Fruit fly (Drosophila melanogaster): ENCODE results near the gene Rbsn-5.

Rbsn-5 gene

DNA sequence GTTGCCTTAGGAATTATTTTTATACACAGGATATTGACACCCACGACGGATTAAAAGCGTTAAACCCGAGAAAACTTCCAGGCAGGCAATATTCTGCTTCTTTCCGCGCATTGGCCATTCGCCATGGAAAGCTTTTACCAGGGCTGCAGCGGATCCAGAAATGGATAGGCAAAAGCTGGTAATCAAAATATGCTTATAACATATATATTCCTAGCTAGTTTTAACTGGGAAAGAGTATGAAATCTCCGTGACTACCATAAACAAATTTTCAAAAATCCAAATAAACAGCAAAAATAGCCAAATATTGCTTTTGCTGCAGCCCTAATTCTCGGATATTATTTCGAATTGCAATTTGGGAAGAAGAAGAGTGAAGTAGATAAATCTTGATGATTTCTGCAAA is at the start of gene Rbsn-5, which contains the start of gene PAPLA1:
Rbsn-5 (plus strand) TSS at position 335 of the 400 bp plus-strand sequence.
PAPLA1 (minus strand) TSS at position 141 of the 400 bp plus-strand sequence.
- TF ChIP-seq psq (optimal IDR thresholded peaks at IDR 0.05) (no peak), Dll (optimal IDR thresholded peaks at IDR 0.05) (no peak), CG8478 (optimal IDR thresholded peaks at IDR 0.05) (no peak), EcR (GFP tag; optimal IDR thresholded peaks at IDR 0.05) (no peak), pan (optimal IDR thresholded peaks at IDR 0.05) (no peak), usp (GFP tag; optimal IDR thresholded peaks at IDR 0.05) (no peak)

DNA sequence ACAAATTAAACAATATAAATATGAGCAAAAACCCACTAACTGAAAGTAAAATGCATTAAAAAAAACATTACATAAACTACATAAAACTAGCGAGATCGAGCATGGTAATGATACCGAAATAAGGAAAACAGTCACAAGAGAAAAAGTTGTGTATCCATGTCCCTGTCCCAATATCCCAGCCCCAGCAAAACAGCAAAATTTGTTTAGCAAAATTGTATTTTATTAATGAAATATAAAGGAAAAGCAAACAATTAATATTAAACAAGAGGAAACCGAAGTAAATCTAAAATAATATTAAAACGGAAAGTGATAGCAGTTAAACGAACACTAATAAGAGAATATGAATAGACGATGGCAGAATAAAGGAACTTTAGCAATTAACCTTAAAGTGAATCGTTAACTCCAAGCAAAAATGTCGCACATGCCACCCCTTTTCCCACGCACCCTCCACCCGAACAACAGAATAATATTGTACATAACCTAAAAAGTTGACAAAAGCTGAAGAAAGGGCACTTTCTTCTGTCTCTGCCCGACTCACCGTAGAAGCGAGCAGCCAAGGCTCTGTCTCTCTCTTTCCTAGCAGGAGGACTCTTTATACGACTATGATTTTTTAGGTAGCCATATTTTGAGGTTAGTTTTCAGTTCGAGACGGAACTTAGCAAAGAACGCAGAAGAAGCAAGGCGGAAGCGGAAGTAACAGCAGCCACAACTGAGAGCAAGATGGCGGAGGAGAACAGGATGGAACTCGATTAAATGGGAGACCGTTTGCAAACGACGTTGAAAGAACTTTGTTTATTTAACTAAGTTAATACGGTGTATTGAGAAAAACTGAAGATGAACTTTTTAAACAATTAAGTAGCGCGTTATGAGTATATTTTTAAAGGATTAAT is 48.8 kb upstream of the Rbsn-5 start:
- TF ChIP-seq EcR (GFP tag; optimal IDR thresholded peaks at IDR 0.05) (no peak), usp (GFP tag; optimal IDR thresholded peaks at IDR 0.05) (no peak), psq (optimal IDR thresholded peaks at IDR 0.05) (no peak), pan (optimal IDR thresholded peaks at IDR 0.05) (no peak), CG8478 (optimal IDR thresholded peaks at IDR 0.05) (no peak), Dll (optimal IDR thresholded peaks at IDR 0.05) (no peak)

DNA sequence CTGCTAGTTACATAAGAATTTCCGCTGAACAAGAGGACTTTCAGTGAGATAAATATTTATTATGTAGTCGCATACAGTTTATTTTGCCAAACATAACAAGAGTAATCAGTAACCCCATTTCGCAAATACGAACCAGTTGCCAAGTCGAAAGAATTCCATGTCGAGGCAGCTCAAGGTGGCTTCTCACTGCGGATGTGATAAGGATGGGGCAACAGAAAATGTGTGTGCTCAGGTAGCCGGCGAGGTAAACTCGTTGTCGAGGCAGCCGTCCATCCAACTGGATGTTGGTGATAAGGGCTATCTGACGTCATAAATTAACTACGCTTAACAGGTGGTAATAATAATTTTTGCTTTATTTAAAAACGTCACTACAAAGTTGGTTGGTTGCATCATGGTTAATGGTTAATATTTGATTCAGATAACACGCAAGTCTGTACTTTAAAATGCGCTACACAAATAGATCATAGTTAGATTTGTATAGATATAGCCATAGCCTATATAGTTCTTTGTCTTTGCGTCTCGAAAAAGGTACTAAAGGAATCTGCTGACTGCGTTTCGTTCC is 42.9 kb upstream of the Rbsn-5 start:
- TF ChIP-seq psq (optimal IDR thresholded peaks at IDR 0.05) (no peak), usp (GFP tag; optimal IDR thresholded peaks at IDR 0.05) (no peak), CG8478 (optimal IDR thresholded peaks at IDR 0.05) (no peak), pan (optimal IDR thresholded peaks at IDR 0.05) (no peak), EcR (GFP tag; optimal IDR thresholded peaks at IDR 0.05) (no peak), Dll (optimal IDR thresholded peaks at IDR 0.05) (no peak)

DNA sequence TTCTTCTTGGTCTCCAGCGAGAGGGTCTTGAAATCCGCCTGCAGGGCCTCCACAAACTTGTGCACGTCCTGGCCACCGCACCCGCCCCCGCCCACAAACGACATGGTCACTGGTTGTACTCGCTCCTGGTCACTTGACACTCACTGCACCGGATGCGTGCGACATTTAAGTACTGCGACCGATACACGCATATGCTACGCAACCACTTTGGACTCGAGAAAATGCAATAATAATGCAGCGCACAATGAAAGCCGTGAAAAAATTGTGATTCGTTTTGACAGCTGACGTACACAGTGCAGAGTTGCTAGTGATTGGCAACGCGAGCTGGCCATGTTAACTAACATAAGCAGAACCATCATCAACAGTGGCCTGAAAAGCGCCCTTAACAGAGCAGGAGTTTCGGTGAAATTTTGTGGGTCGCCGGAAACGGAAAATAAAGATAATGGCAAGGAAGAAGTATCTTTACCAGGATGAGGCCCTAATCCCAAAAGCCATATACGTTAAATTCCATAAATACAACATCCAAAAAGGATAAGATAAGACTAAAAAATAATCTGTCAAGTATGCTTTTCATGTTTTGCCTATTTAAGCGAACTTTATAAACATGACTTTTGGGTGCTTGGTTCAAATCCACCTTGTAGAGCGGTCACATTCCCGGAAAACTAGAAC is 35.8 kb upstream of the Rbsn-5 start, which contains the start of the genes mon2 and CG8673:
mon2 (minus strand) TSS at position 300 of the 669 bp plus-strand sequence.
CG8673 (plus strand) TSS at position 619 of the 669 bp plus-strand sequence.
- no peak for TF ChIP-seq pan (optimal IDR thresholded peaks at IDR 0.05)
- TF ChIP-seq CG8478 (optimal IDR thresholded peaks at IDR 0.05), result no peak
- no peak for TF ChIP-seq usp (GFP tag; optimal IDR thresholded peaks at IDR 0.05)
- no peak for TF ChIP-seq psq (optimal IDR thresholded peaks at IDR 0.05)
- no peak for TF ChIP-seq EcR (GFP tag; optimal IDR thresholded peaks at IDR 0.05)
- no peak for TF ChIP-seq Dll (optimal IDR thresholded peaks at IDR 0.05)

DNA sequence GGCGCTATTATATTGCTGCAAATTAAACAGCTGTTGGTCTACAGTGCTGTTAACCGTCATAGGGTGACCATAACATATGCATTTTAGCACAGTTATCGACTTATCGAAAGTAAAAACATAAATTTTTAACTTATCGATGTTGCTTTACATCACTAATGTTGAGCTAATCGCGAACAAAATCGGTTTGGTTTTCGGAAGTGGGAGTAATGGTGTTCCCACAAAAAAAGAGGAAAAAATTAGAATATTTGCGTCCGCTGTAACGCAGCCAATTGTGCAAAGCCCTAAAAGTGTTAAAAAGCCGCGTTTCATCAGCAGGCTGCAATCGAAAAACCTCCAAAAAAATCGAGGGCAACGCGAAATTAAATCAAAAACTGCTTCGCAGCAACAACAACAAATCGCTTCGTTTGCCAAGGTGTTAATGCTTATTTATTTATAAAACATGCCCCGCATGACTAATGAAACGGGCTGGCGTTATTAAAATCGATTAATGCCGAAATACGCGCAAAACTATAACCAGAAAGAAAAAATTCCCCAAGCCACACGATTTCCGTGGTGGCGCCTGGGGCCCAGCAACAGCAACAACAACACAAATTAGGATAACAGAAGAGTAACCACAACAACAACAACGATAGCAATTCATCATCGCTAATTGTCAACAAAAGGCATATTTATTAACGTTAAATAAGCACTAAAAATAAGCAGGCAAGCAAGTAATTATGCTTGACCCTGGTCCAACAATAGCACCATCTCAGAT is 32.6 kb upstream of the Rbsn-5 start, which contains the start of the genes CG12375 and CG8668:
CG12375 (minus strand) TSS at position 42 of the 754 bp plus-strand sequence.
CG8668 (plus strand) TSS at position 153 of the 754 bp plus-strand sequence.
- TF ChIP-seq Dll (optimal IDR thresholded peaks at IDR 0.05) (no peak), usp (GFP tag; optimal IDR thresholded peaks at IDR 0.05) (no peak), pan (optimal IDR thresholded peaks at IDR 0.05) (no peak), CG8478 (optimal IDR thresholded peaks at IDR 0.05) (no peak), psq (optimal IDR thresholded peaks at IDR 0.05) (no peak), EcR (GFP tag; optimal IDR thresholded peaks at IDR 0.05) (no peak)

DNA sequence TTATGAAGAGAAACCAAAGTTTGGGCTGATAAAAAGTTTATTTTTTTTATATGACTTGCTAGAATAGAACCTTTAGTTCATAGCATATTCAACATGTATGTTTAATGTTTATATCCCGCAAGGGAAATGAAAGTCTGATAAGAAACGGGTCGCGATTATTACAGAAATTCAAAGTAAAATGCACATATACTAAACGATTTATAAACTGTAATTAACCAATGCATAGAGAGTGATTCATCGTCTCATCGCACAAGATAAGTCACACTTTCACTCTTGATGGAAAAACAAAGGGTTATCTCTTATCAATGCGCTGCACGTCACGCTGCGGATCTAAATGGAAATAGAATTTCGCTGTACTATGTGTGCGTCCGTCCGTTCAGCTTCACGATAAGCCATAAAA is 30.7 kb upstream of the Rbsn-5 start:
- no peak for TF ChIP-seq pan (optimal IDR thresholded peaks at IDR 0.05)
- TF ChIP-seq usp (GFP tag; optimal IDR thresholded peaks at IDR 0.05), result no peak
- no peak for TF ChIP-seq CG8478 (optimal IDR thresholded peaks at IDR 0.05)
- TF ChIP-seq Dll (optimal IDR thresholded peaks at IDR 0.05), result no peak
- TF ChIP-seq psq (optimal IDR thresholded peaks at IDR 0.05), result no peak
- no peak for TF ChIP-seq EcR (GFP tag; optimal IDR thresholded peaks at IDR 0.05)

DNA sequence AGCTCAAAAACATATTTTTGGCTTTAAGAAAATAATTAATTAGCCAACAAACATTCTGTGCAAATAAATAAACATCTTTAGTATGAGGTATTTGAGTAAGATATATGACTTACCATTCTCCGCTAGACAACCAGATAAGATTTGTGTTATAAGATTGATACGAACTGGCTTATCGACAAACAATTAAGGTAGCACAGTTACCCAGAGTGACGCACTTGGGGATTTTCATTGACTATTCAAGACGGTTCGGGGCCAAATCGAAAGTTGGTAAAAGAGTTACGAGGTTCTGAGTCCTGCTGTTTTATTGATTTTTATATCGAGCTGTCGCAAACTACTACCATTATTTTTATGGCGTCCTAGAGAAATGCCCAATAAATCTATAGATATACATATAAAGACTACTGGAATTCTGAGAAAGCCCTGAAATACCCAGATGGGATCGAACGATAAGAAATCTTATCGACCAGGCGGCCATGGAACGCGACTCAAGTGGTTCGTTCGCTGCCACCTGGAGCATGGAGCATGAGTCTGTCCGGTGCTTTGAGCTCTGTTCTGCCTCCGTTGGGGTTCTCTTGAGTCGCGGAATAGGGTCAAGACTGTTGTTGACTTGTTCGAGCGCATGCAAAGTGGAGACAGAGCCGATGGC is 29.5 kb upstream of the Rbsn-5 start:
- TF ChIP-seq usp (GFP tag; optimal IDR thresholded peaks at IDR 0.05) (no peak), psq (optimal IDR thresholded peaks at IDR 0.05) (no peak), EcR (GFP tag; optimal IDR thresholded peaks at IDR 0.05) (no peak), pan (optimal IDR thresholded peaks at IDR 0.05) (no peak), CG8478 (optimal IDR thresholded peaks at IDR 0.05) (no peak), Dll (optimal IDR thresholded peaks at IDR 0.05) (no peak)

DNA sequence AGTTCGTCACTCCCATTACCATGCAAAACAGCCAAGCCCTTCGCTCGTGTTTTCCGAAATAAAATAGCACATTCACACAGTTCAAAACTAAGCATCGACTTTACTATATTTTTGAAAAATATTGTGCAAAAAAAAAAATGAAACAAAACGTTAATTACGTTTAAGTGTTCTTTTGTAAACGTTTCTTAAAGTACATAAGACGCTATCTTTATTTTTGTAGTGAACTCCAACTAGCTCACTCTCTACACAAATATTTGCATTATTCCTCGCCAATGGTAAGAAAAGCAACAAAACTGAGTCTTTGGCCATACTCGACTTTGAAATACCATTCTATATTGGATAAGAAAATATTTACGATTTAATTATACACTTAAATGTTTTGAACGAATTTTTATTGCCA is 28.9 kb upstream of the Rbsn-5 start:
- TF ChIP-seq Dll (optimal IDR thresholded peaks at IDR 0.05) (no peak), pan (optimal IDR thresholded peaks at IDR 0.05) (no peak), CG8478 (optimal IDR thresholded peaks at IDR 0.05) (no peak), EcR (GFP tag; optimal IDR thresholded peaks at IDR 0.05) (no peak), psq (optimal IDR thresholded peaks at IDR 0.05) (no peak), usp (GFP tag; optimal IDR thresholded peaks at IDR 0.05) (no peak)

DNA sequence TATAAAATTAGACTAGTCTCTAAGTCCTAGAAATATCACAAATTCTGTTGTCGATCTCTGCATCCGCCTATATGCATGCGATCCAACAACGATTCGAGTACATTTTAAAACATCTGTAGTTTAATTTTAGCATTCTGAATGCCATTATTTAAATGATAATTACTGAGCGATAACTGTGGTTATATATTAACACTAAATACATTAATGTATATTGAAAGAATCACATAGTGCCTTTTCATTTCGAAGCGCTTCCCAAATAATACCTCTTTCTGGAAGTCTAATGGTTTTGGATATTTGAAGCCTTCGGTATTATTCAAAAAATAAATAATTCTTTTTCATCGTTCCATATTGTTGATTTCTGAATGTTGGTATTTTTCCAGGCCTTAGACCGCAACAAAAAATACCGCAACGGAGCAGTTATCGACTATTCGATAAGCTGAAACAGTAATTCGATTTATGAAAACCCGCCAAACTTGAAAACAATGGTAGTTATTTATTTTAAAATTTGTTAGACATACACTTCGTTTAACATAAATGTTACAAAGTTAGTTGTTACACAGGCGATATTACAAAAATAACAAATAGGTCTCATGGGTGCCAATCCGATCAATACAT is 25.8 kb upstream of the Rbsn-5 start:
- TF ChIP-seq EcR (GFP tag; optimal IDR thresholded peaks at IDR 0.05) (no peak), pan (optimal IDR thresholded peaks at IDR 0.05) (no peak), CG8478 (optimal IDR thresholded peaks at IDR 0.05) (no peak), usp (GFP tag; optimal IDR thresholded peaks at IDR 0.05) (no peak), psq (optimal IDR thresholded peaks at IDR 0.05) (no peak), Dll (optimal IDR thresholded peaks at IDR 0.05) (no peak)

DNA sequence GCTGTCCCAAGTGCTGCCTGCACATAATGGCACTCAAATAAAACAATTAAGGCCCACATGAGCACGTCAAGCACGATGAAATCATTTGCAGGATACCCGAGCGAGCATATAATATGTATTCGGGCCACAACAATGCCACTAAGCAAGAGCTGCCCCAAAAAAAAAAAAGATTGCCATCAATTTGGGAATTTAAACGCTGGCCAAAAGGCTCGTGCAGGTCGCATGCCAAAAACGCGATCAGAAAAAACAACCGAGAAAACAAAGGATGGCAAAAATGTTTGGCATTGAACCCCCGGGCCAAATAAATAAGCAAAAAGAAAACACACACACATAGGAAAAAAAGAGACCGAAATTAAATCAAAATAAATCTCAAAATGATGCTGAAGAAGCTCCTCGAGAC is 16.9 kb upstream of the Rbsn-5 start:
- TF ChIP-seq psq (optimal IDR thresholded peaks at IDR 0.05) (no peak), Dll (optimal IDR thresholded peaks at IDR 0.05) (no peak), pan (optimal IDR thresholded peaks at IDR 0.05) (no peak), CG8478 (optimal IDR thresholded peaks at IDR 0.05) (no peak), usp (GFP tag; optimal IDR thresholded peaks at IDR 0.05) (no peak), EcR (GFP tag; optimal IDR thresholded peaks at IDR 0.05) (no peak)
